Fruit fly (Drosophila melanogaster): ENCODE results near the gene Spase22-23.

dm6 chr3R:24193373-24193879, 36.4 kb downstream of the Spase22-23 start, which contains the start of the genes SMC6 and CG6204:
- TF ChIP-seq Sox14 (GFP tag; optimal IDR thresholded peaks at IDR 0.05) (peak; percentile 96), CG3032 (tag; optimal IDR thresholded peaks at IDR 0.05) (peak; percentile 97), fd85E (GFP tag; optimal IDR thresholded peaks at IDR 0.05) (peak; percentile 85), CG16779 (tag; optimal IDR thresholded peaks at IDR 0.05) (peak; percentile 76), Ets21C (GFP tag; optimal IDR thresholded peaks at IDR 0.05) (peak; percentile 95), acj6 (GFP tag; optimal IDR thresholded peaks at IDR 0.05) (peak; percentile 96), cyc (GFP tag; optimal IDR thresholded peaks at IDR 0.05) (peak; percentile 97), topi (GFP tag; optimal IDR thresholded peaks at IDR 0.05) (peak; percentile 95), CG6276 (GFP tag; optimal IDR thresholded peaks at IDR 0.05) (no peak)
